Worm (Caenorhabditis elegans): ENCODE results near the gene pat-2.

Gene pat-2

DNA sequence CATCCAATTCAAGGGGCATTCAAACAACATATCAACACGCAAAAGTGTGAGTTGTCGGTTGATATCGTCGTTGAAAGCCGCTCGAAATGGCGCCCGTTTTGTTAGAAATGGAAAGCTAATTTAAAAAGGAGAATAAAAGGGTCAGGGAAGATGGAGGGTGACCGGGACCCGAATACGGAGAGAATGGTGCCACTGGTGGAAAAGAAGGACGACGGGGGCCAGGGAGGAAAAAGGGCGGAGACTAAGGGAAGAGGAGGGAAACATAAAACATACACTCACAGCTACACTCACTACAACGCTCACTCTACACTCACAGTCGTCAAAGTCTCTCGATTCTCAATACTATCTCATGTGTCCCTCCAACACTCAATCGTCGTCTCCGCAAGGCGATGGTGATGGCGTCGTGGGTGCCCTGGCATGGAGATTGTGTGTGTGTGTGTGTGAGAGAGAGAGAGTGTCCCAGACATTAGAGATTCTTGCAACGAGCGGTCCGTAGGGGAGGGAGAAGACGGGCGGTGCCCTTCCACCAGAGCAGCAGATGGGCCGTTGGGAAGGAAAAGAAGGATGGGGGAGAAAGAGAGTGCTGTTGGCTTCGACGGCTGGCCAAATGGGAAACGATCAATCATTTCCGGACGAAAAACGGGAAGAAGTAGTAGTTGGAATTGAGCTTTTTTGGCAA lies 55.4 kb downstream of the pat-2 start (continued):
- no peak for TF ChIP-seq nhr-120 (GFP tag; IDR thresholded peaks at IDR 0.05)
- no peak for TF ChIP-seq nhr-179 (tag; optimal IDR thresholded peaks at IDR 0.05)
- TF ChIP-seq chd-7 (tag; optimal IDR thresholded peaks at IDR 0.05), result peak; percentile 76
- TF ChIP-seq hmg-20 (GFP tag; IDR thresholded peaks at IDR 0.05), result no peak
- no peak for TF ChIP-seq nfya-1 (tag; optimal IDR thresholded peaks at IDR 0.05; ENCODE audit: borderline replicate concordance, insufficient read depth)
- TF ChIP-seq C06A6.2 (GFP tag; conservative IDR thresholded peaks at IDR 0.05), result 0 out of 2 replicates have a peak, but pooled peaks have one; percentile 30
- no peak for TF ChIP-seq ztf-3 (GFP tag; optimal IDR thresholded peaks at IDR 0.05)
- peak; percentile 52 for TF ChIP-seq mcd-1 (GFP tag; IDR thresholded peaks at IDR 0.05)
- no peak for TF ChIP-seq ztf-22 (GFP tag; optimal IDR thresholded peaks at IDR 0.05)
- TF ChIP-seq Y56A3A.18 (GFP tag; IDR thresholded peaks at IDR 0.05), result no peak
- no peak for TF ChIP-seq ztf-26 (tag; optimal IDR thresholded peaks at IDR 0.05)
- TF ChIP-seq ceh-40 (GFP tag; IDR thresholded peaks at IDR 0.05), result no peak
- TF ChIP-seq ztf-25 (GFP tag; IDR thresholded peaks at IDR 0.05), result no peak
- peak; percentile 68 for TF ChIP-seq lin-40 (tag; optimal IDR thresholded peaks at IDR 0.05)
- no peak for TF ChIP-seq T07F8.4 (tag; optimal IDR thresholded peaks at IDR 0.05)
- no peak for TF ChIP-seq lsl-1 (GFP tag; optimal IDR thresholded peaks at IDR 0.05)
- no peak for TF ChIP-seq F52B5.7 (tag; optimal IDR thresholded peaks at IDR 0.05)
- no peak for TF ChIP-seq cebp-1 (GFP tag; IDR thresholded peaks at IDR 0.05)
- peak; percentile 71 for TF ChIP-seq cebp-1 (tag; optimal IDR thresholded peaks at IDR 0.05)
- 0 out of 2 replicates have a peak, but pooled peaks have one; percentile 33 for TF ChIP-seq pbrm-1 (GFP tag; IDR thresholded peaks at IDR 0.05)
- TF ChIP-seq K11D2.4 (GFP tag; IDR thresholded peaks at IDR 0.05), result 0 out of 2 replicates have a peak, but pooled peaks have one; percentile 23
- peak; percentile 68 for TF ChIP-seq ZK185.1 (tag; optimal IDR thresholded peaks at IDR 0.05; ENCODE audit: poor library complexity, severe bottlenecking)
- TF ChIP-seq lag-1 (GFP tag; IDR thresholded peaks at IDR 0.05), result no peak
- no peak for TF ChIP-seq cebp-2 (GFP tag; IDR thresholded peaks at IDR 0.05)
